Fruit fly (Drosophila melanogaster): ENCODE measurements around the gene Oseg5.
A peak's percentile ranks its signal among the peaks of the same experiment; 100 is the strongest.

Gene Oseg5

DNA sequence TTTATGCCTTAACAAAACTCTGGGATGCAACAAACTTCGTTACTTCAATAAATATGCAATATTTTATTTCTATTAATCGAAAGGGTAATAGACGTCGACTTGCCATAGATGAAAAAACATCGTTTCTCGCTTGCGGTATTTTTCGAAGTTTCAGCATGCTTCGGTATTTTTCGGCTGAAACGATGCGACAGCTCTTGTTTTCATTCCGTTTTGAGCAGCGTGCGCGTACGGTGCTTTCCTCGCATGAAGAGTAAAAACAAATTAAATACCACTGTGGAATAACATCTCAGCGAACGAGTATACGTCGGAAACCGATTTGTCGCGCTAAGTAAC lies 38.2 kb downstream of the Oseg5 start, which contains the start of gene CG9328 (continued):
- no peak for TF ChIP-seq lov (optimal IDR thresholded peaks at IDR 0.05)
- 0 out of 3 replicates have a peak, but pooled peaks have one; percentile 18 for TF ChIP-seq lov (GFP tag; IDR thresholded peaks at IDR 0.05)
- no peak for TF ChIP-seq Neu2 (GFP tag; optimal IDR thresholded peaks at IDR 0.05; ENCODE audit: borderline replicate concordance)
- TF ChIP-seq CG7987 (GFP tag; optimal IDR thresholded peaks at IDR 0.05), result peak; percentile 20
- peak; percentile 24 for TF ChIP-seq dmrt11E (tag; optimal IDR thresholded peaks at IDR 0.05)
- TF ChIP-seq CG17568 (GFP tag; optimal IDR thresholded peaks at IDR 0.05), result no peak
- peak; percentile 91 for TF ChIP-seq Med (GFP tag)
- no peak for TF ChIP-seq CG8359 (GFP tag; optimal IDR thresholded peaks at IDR 0.05; ENCODE audit: borderline replicate concordance)
- TF ChIP-seq usp (GFP tag; optimal IDR thresholded peaks at IDR 0.05), result no peak
- TF ChIP-seq CG10979 (tag; optimal IDR thresholded peaks at IDR 0.05), result peak; percentile 38
- TF ChIP-seq CG16813 (GFP tag; IDR thresholded peaks at IDR 0.05; ENCODE audit: partially characterized antibody), result no peak; the same call in 2 of the 3 replicates
- TF ChIP-seq Drgx (GFP tag; IDR thresholded peaks at IDR 0.05), result peak; percentile 43
- no peak for TF ChIP-seq CG3407 (GFP tag; optimal IDR thresholded peaks at IDR 0.05)
- TF ChIP-seq Mrtf (GFP tag; IDR thresholded peaks at IDR 0.05), result no peak
- TF ChIP-seq CG34422 (GFP tag; IDR thresholded peaks at IDR 0.05), result peak; percentile 67; the same call in 1 of the 3 replicates
- no peak for TF ChIP-seq C15 (GFP tag; IDR thresholded peaks at IDR 0.05)
- TF ChIP-seq aop (GFP tag; IDR thresholded peaks at IDR 0.05), result no peak
- TF ChIP-seq chinmo (GFP tag; IDR thresholded peaks at IDR 0.05; ENCODE audit: partially characterized antibody), result peak; percentile 90; the same call in 2 of the 4 replicates
- no peak for TF ChIP-seq hkb (optimal IDR thresholded peaks at IDR 0.05)
- TF ChIP-seq hkb (GFP tag; IDR thresholded peaks at IDR 0.05), result peak; percentile 62
- no peak for TF ChIP-seq CG14965 (GFP tag; optimal IDR thresholded peaks at IDR 0.05; ENCODE audit: borderline replicate concordance)
- peak in 1 of 2 experiments; percentile 43 for TF ChIP-seq insv (GFP tag; optimal IDR thresholded peaks at IDR 0.05)
- peak; percentile 64 for TF ChIP-seq tna (GFP tag; IDR thresholded peaks at IDR 0.05; ENCODE audit: partially characterized antibody)
- TF ChIP-seq nerfin-2 (GFP tag; IDR thresholded peaks at IDR 0.05; ENCODE audit: partially characterized antibody), result no peak
- no peak for TF ChIP-seq YL-1 (GFP tag; optimal IDR thresholded peaks at IDR 0.05)
- TF ChIP-seq H2.0 (GFP tag; IDR thresholded peaks at IDR 0.05), result no peak
- peak; percentile 43 for TF ChIP-seq repo (GFP tag; optimal IDR thresholded peaks at IDR 0.05)
- no peak for TF ChIP-seq E2f1 (GFP tag; IDR thresholded peaks at IDR 0.05)
- TF ChIP-seq CG8765 (GFP tag; IDR thresholded peaks at IDR 0.05), result no peak
- TF ChIP-seq sob (GFP tag; IDR thresholded peaks at IDR 0.05), result peak; percentile 44; the same call in 1 of the 2 replicates
- peak; percentile 61 for TF ChIP-seq lilli (GFP tag; optimal IDR thresholded peaks at IDR 0.05)
- TF ChIP-seq CG14014 (GFP tag; IDR thresholded peaks at IDR 0.05), result no peak; the same call in 1 of the 2 replicates
- peak; percentile 47 for TF ChIP-seq CG2116 (GFP tag; optimal IDR thresholded peaks at IDR 0.05)
- no peak for TF ChIP-seq CG9609 (GFP tag; optimal IDR thresholded peaks at IDR 0.05)
- no peak for TF ChIP-seq zfh2 (GFP tag; optimal IDR thresholded peaks at IDR 0.05)
- TF ChIP-seq dan (GFP tag; IDR thresholded peaks at IDR 0.05), result no peak
- peak; percentile 59 for TF ChIP-seq PHDP (tag; optimal IDR thresholded peaks at IDR 0.05)
- peak; percentile 36 for TF ChIP-seq sug (tag; optimal IDR thresholded peaks at IDR 0.05)
- peak; percentile 44 for TF ChIP-seq ind (GFP tag; optimal IDR thresholded peaks at IDR 0.05)
- TF ChIP-seq CG3281 (GFP tag; optimal IDR thresholded peaks at IDR 0.05), result no peak
- no peak for TF ChIP-seq sim (GFP tag; IDR thresholded peaks at IDR 0.05)
- TF ChIP-seq trh (GFP tag; optimal IDR thresholded peaks at IDR 0.05), result no peak
- TF ChIP-seq Asciz (GFP tag; optimal IDR thresholded peaks at IDR 0.05), result no peak
- TF ChIP-seq Vsx1 (GFP tag; optimal IDR thresholded peaks at IDR 0.05), result no peak
- peak; percentile 11 for TF ChIP-seq CG16863 (GFP tag; optimal IDR thresholded peaks at IDR 0.05)
- 0 out of 2 replicates have a peak, but pooled peaks have one; percentile 60 for TF ChIP-seq Xrp1 (GFP tag; IDR thresholded peaks at IDR 0.05)
- TF ChIP-seq tap (tag; optimal IDR thresholded peaks at IDR 0.05), result peak; percentile 17
- peak; percentile 12 for TF ChIP-seq Sry-β (GFP tag; optimal IDR thresholded peaks at IDR 0.05)
- TF ChIP-seq CG13424 (tag; optimal IDR thresholded peaks at IDR 0.05), result peak; percentile 12
- no peak for TF ChIP-seq dati (GFP tag; IDR thresholded peaks at IDR 0.05)
- no peak for TF ChIP-seq CG1233 (GFP tag; optimal IDR thresholded peaks at IDR 0.05)
- no peak for TF ChIP-seq CG12236 (GFP tag; optimal IDR thresholded peaks at IDR 0.05)

Data from whole organism, embryonic.